Fruit fly (Drosophila melanogaster) S2 (cell line): Measurements from ENCODE around the gene CG5568.

Source experiments
- CG8478 ChIP-seq: fragments of >200 bp; optimal IDR thresholded peaks from 2 replicates; lab custom pipeline; 2018
- CTCF ChIP-seq, 2 experiments: fragments of >200 bp; optimal IDR thresholded peaks; 2 replicates each; lab custom pipeline; 2018

- TF ChIP-seq CG8478 (lab: Kevin White, UChicago) (no peak), CTCF (optimal IDR thresholded peaks at IDR 0.05; lab: Kevin White, UChicago) (no peak)
These were observed at the start of gene CG5568 for dm6 chr3L:5871201-5871600.
